Fruit fly (Drosophila melanogaster): Measurements from ENCODE around the gene CG46412.

- no peak for TF ChIP-seq CG8478 (optimal IDR thresholded peaks at IDR 0.05)
- no peak for TF ChIP-seq CTCF (optimal IDR thresholded peaks at IDR 0.05)
These were observed 33.5 kb downstream of the CG46412 start for dm6 chr3L:11530370-11530769.
